1 fruit fly cellular context compared by ENCODE assay signal in genomic region chr2L:21051873-21052736, dm6.
TF ChIP-seq lines count a peak whose summit lies in the region.

Gene CG42238, minus strand, starts transcription at chr2L:21052164.

TF ChIP-seq in whole organism, embryonic, 481 proteins besides CTCF, POLR2A, EP300 and RAD21 (continued from another document and continues in another):
- TF ChIP-seq CG1792 (GFP tag; optimal IDR thresholded peaks at IDR 0.05; lab: Kevin White, UChicago) (no peak), CG2199 (GFP tag; IDR thresholded peaks at IDR 0.05; lab: Robert Waterston, UW) (peak; percentile 76; the same call in 2 of the 3 replicates), CG1024 (GFP tag; IDR thresholded peaks at IDR 0.05; lab: Robert Waterston, UW) (peak; percentile 34; the same call in 1 of the 2 replicates), Dip3 (GFP tag; optimal IDR thresholded peaks at IDR 0.05; lab: Kevin White, UChicago) (no peak), her (GFP tag; optimal IDR thresholded peaks at IDR 0.05; lab: Kevin White, UChicago) (peak; percentile 41), Eip74EF (GFP tag; optimal IDR thresholded peaks at IDR 0.05; lab: Kevin White, UChicago) (no peak), CG9932 (GFP tag; IDR thresholded peaks at IDR 0.05; lab: Robert Waterston, UW) (peak; percentile 48), HLH4C (GFP tag; IDR thresholded peaks at IDR 0.05; lab: Robert Waterston, UW; ENCODE audit: partially characterized antibody) (0 out of 3 replicates have a peak, but pooled peaks have one; percentile 21), zfh1 (GFP tag; IDR thresholded peaks at IDR 0.05; lab: Robert Waterston, UW) (peak; percentile 27; the same call in 1 of the 3 replicates), MBD-R2 (GFP tag; IDR thresholded peaks at IDR 0.05; lab: Robert Waterston, UW) (0 out of 2 replicates have a peak, but pooled peaks have one; percentile 15), Gsc (GFP tag; IDR thresholded peaks at IDR 0.05; lab: Robert Waterston, UW) (no peak), CkIIα-i1 (GFP tag; IDR thresholded peaks at IDR 0.05; lab: Robert Waterston, UW) (no peak), crol (GFP tag; IDR thresholded peaks at IDR 0.05; lab: Robert Waterston, UW) (peak; percentile 52), CG6765 (GFP tag; optimal IDR thresholded peaks at IDR 0.05; lab: Kevin White, UChicago) (no peak), mam (GFP tag; optimal IDR thresholded peaks at IDR 0.05; lab: Kevin White, UChicago) (peak; percentile 11), Opbp (GFP tag; IDR thresholded peaks at IDR 0.05; lab: Robert Waterston, UW; ENCODE audit: partially characterized antibody) (peak; percentile 57; the same call in 1 of the 3 replicates), ems (GFP tag; optimal IDR thresholded peaks at IDR 0.05; lab: Kevin White, UChicago) (no peak), CG15011 (GFP tag; optimal IDR thresholded peaks at IDR 0.05; lab: Kevin White, UChicago) (no peak), CG30020 (tag; optimal IDR thresholded peaks at IDR 0.05; lab: Kevin White, UChicago) (peak; percentile 21), CG17361 (GFP tag; IDR thresholded peaks at IDR 0.05; lab: Robert Waterston, UW) (peak; percentile 54; the same call in 2 of the 3 replicates), CG4404 (GFP tag; IDR thresholded peaks at IDR 0.05; lab: Robert Waterston, UW) (no peak), CG31441 (GFP tag; IDR thresholded peaks at IDR 0.05; lab: Robert Waterston, UW) (no peak), CG11504 (tag; optimal IDR thresholded peaks at IDR 0.05; lab: Kevin White, UChicago) (peak; percentile 4), pzg (GFP tag; optimal IDR thresholded peaks at IDR 0.05; lab: Kevin White, UChicago) (peak; percentile 72), CG4360 (GFP tag; IDR thresholded peaks at IDR 0.05; lab: Robert Waterston, UW) (peak; percentile 13; the same call in 1 of the 2 replicates), Fer1 (GFP tag; optimal IDR thresholded peaks at IDR 0.05; lab: Kevin White, UChicago) (peak; percentile 30), bbx (GFP tag; IDR thresholded peaks at IDR 0.05; lab: Robert Waterston, UW; ENCODE audit: partially characterized antibody) (peak; percentile 55), Hr3 (GFP tag; optimal IDR thresholded peaks at IDR 0.05; lab: Kevin White, UChicago) (no peak), mirr (GFP tag; optimal IDR thresholded peaks at IDR 0.05; lab: Kevin White, UChicago) (peak; percentile 5), Asciz (GFP tag; optimal IDR thresholded peaks at IDR 0.05; lab: Kevin White, UChicago) (no peak), CG5180 (GFP tag; optimal IDR thresholded peaks at IDR 0.05; lab: Kevin White, UChicago) (no peak), CG14014 (GFP tag; IDR thresholded peaks at IDR 0.05; lab: Robert Waterston, UW) (no peak), HLHmδ (GFP tag; optimal IDR thresholded peaks at IDR 0.05; lab: Kevin White, UChicago) (peak; percentile 32), Dp (GFP tag; optimal IDR thresholded peaks at IDR 0.05; lab: Kevin White, UChicago) (peak; percentile 66), shn (GFP tag; optimal IDR thresholded peaks at IDR 0.05; lab: Kevin White, UChicago) (no peak), Nf-YA (GFP tag; IDR thresholded peaks at IDR 0.05; lab: Robert Waterston, UW) (0 out of 2 replicates have a peak, but pooled peaks have one; percentile 10), ash1 (GFP tag; optimal IDR thresholded peaks at IDR 0.05; lab: Kevin White, UChicago) (peak; percentile 55), psq (GFP tag; optimal IDR thresholded peaks at IDR 0.05; lab: Kevin White, UChicago) (no peak), NFAT (GFP tag; IDR thresholded peaks at IDR 0.05; lab: Robert Waterston, UW) (no peak; the same call in 1 of the 2 replicates), CG14710 (tag; optimal IDR thresholded peaks at IDR 0.05; lab: Kevin White, UChicago) (peak; percentile 57), Vsx1 (GFP tag; optimal IDR thresholded peaks at IDR 0.05; lab: Kevin White, UChicago) (no peak), cas (GFP tag; IDR thresholded peaks at IDR 0.05; lab: Robert Waterston, UW) (no peak), knrl (GFP tag; IDR thresholded peaks at IDR 0.05; lab: Robert Waterston, UW; ENCODE audit: partially characterized antibody) (peak; percentile 31; the same call in 1 of the 3 replicates), CG18764 (GFP tag; optimal IDR thresholded peaks at IDR 0.05; lab: Kevin White, UChicago) (no peak), otp (GFP tag; IDR thresholded peaks at IDR 0.05; lab: Robert Waterston, UW) (peak; percentile 22; the same call in 1 of the 3 replicates), oc (tag; optimal IDR thresholded peaks at IDR 0.05; lab: Kevin White, UChicago) (no peak), Lhr (GFP tag; optimal IDR thresholded peaks at IDR 0.05; lab: Kevin White, UChicago) (peak; percentile 28), zen2 (GFP tag; IDR thresholded peaks at IDR 0.05; lab: Robert Waterston, UW; ENCODE audit: partially characterized antibody) (0 out of 3 replicates have a peak, but pooled peaks have one; percentile 16), Sin3A (optimal IDR thresholded peaks at IDR 0.05; lab: Kevin White, UChicago) (peak; percentile 40), Ets97D (GFP tag; optimal IDR thresholded peaks at IDR 0.05; lab: Kevin White, UChicago) (peak; percentile 28), Jarid2 (GFP tag; optimal IDR thresholded peaks at IDR 0.05; lab: Kevin White, UChicago) (peak; percentile 98), CG3995 (GFP tag; optimal IDR thresholded peaks at IDR 0.05; lab: Kevin White, UChicago) (peak; percentile 74), Med (GFP tag; lab: Kevin White, UChicago) (peak; percentile 85), Oaz (GFP tag; IDR thresholded peaks at IDR 0.05; lab: Robert Waterston, UW) (no peak), CG5245 (GFP tag; optimal IDR thresholded peaks at IDR 0.05; lab: Kevin White, UChicago) (no peak), amos (GFP tag; IDR thresholded peaks at IDR 0.05; lab: Robert Waterston, UW; ENCODE audit: partially characterized antibody) (peak; percentile 56), CG10959 (GFP tag; IDR thresholded peaks at IDR 0.05; lab: Robert Waterston, UW) (no peak), CG8281 (tag; optimal IDR thresholded peaks at IDR 0.05; lab: Kevin White, UChicago) (peak; percentile 2), HLH54F (GFP tag; optimal IDR thresholded peaks at IDR 0.05; lab: Kevin White, UChicago) (no peak), HmgZ (tag; optimal IDR thresholded peaks at IDR 0.05; lab: Kevin White, UChicago) (peak; percentile 54), chinmo (GFP tag; IDR thresholded peaks at IDR 0.05; lab: Robert Waterston, UW; ENCODE audit: partially characterized antibody) (0 out of 4 replicates have a peak, but pooled peaks have one; percentile 38), CG10267 (tag; optimal IDR thresholded peaks at IDR 0.05; lab: Kevin White, UChicago) (no peak), cad (GFP tag; optimal IDR thresholded peaks at IDR 0.05; lab: Kevin White, UChicago) (peak; percentile 9), Scr (GFP tag; IDR thresholded peaks at IDR 0.05; lab: Robert Waterston, UW; ENCODE audit: partially characterized antibody) (peak; percentile 32; the same call in 1 of the 2 replicates), CG2889 (GFP tag; IDR thresholded peaks at IDR 0.05; lab: Robert Waterston, UW) (no peak), tna (GFP tag; IDR thresholded peaks at IDR 0.05; lab: Robert Waterston, UW; ENCODE audit: partially characterized antibody) (peak; percentile 43; the same call in 1 of the 2 replicates), Trl (optimal IDR thresholded peaks at IDR 0.05; lab: Kevin White, UChicago) (peak; percentile 50 to 59), Trl (GFP tag; optimal IDR thresholded peaks at IDR 0.05; lab: Kevin White, UChicago) (no peak), CG33213 (GFP tag; optimal IDR thresholded peaks at IDR 0.05; lab: Kevin White, UChicago) (peak; percentile 86), CG5953 (GFP tag; IDR thresholded peaks at IDR 0.05; lab: Robert Waterston, UW) (peak; percentile 31; the same call in 1 of the 2 replicates), HmgD (GFP tag; optimal IDR thresholded peaks at IDR 0.05; lab: Kevin White, UChicago) (peak; percentile 81), CG2129 (GFP tag; IDR thresholded peaks at IDR 0.05; lab: Robert Waterston, UW; ENCODE audit: partially characterized antibody) (no peak), sens (GFP tag; lab: Kevin White, UChicago) (peak; percentile 81), CG10321 (GFP tag; IDR thresholded peaks at IDR 0.05; lab: Robert Waterston, UW) (peak; percentile 92), Ptx1 (GFP tag; IDR thresholded peaks at IDR 0.05; lab: Robert Waterston, UW) (0 out of 2 replicates have a peak, but pooled peaks have one; percentile 12), corto (GFP tag; optimal IDR thresholded peaks at IDR 0.05; lab: Kevin White, UChicago) (no peak), sqz (GFP tag; optimal IDR thresholded peaks at IDR 0.05; lab: Kevin White, UChicago) (peak; percentile 6), CG15479 (GFP tag; optimal IDR thresholded peaks at IDR 0.05; lab: Kevin White, UChicago) (no peak), CG32772 (GFP tag; IDR thresholded peaks at IDR 0.05; lab: Robert Waterston, UW) (peak; percentile 57), ssp (GFP tag; IDR thresholded peaks at IDR 0.05; lab: Robert Waterston, UW) (no peak), ttk (GFP tag; IDR thresholded peaks at IDR 0.05; lab: Robert Waterston, UW) (no peak), abd-A (tag; optimal IDR thresholded peaks at IDR 0.05; lab: Kevin White, UChicago) (peak; percentile 55), CG8924 (tag; optimal IDR thresholded peaks at IDR 0.05; lab: Kevin White, UChicago) (no peak), CG12942 (GFP tag; optimal IDR thresholded peaks at IDR 0.05; lab: Kevin White, UChicago) (no peak), fd102C (GFP tag; optimal IDR thresholded peaks at IDR 0.05; lab: Kevin White, UChicago) (no peak), row (GFP tag; IDR thresholded peaks at IDR 0.05; lab: Robert Waterston, UW) (peak; percentile 26; the same call in 1 of the 3 replicates), Doc2 (GFP tag; IDR thresholded peaks at IDR 0.05; lab: Robert Waterston, UW) (no peak), inv (GFP tag; IDR thresholded peaks at IDR 0.05; lab: Robert Waterston, UW; ENCODE audit: partially characterized antibody) (no peak), Hr78 (GFP tag; optimal IDR thresholded peaks at IDR 0.05; lab: Kevin White, UChicago) (no peak), phol (tag; optimal IDR thresholded peaks at IDR 0.05; lab: Kevin White, UChicago) (peak; percentile 33), CG9797 (GFP tag; optimal IDR thresholded peaks at IDR 0.05; lab: Kevin White, UChicago) (peak; percentile 95), run (tag; optimal IDR thresholded peaks at IDR 0.05; lab: Kevin White, UChicago) (no peak), zfh2 (GFP tag; optimal IDR thresholded peaks at IDR 0.05; lab: Kevin White, UChicago) (peak; percentile 9), trem (tag; optimal IDR thresholded peaks at IDR 0.05; lab: Kevin White, UChicago) (peak; percentile 10), sob (GFP tag; IDR thresholded peaks at IDR 0.05; lab: Robert Waterston, UW) (0 out of 2 replicates have a peak, but pooled peaks have one; percentile 41), CG34422 (GFP tag; IDR thresholded peaks at IDR 0.05; lab: Robert Waterston, UW) (peak; percentile 60; the same call in 1 of the 3 replicates), CG2875 (GFP tag; optimal IDR thresholded peaks at IDR 0.05; lab: Kevin White, UChicago) (peak; percentile 7), CG8089 (GFP tag; optimal IDR thresholded peaks at IDR 0.05; lab: Kevin White, UChicago) (peak; percentile 26), CG18599 (GFP tag; optimal IDR thresholded peaks at IDR 0.05; lab: Kevin White, UChicago) (peak; percentile 3), onecut (GFP tag; IDR thresholded peaks at IDR 0.05; lab: Robert Waterston, UW) (0 out of 2 replicates have a peak, but pooled peaks have one; percentile 23), CG13424 (tag; optimal IDR thresholded peaks at IDR 0.05; lab: Kevin White, UChicago) (no peak), gcm (GFP tag; optimal IDR thresholded peaks at IDR 0.05; lab: Kevin White, UChicago) (no peak), CG42726 (GFP tag; IDR thresholded peaks at IDR 0.05; lab: Robert Waterston, UW; ENCODE audit: partially characterized antibody) (peak; percentile 79), CG2116 (GFP tag; optimal IDR thresholded peaks at IDR 0.05; lab: Kevin White, UChicago) (peak; percentile 38), Dbx (GFP tag; IDR thresholded peaks at IDR 0.05; lab: Robert Waterston, UW) (0 out of 3 replicates have a peak, but pooled peaks have one; percentile 26), CG17186 (GFP tag; optimal IDR thresholded peaks at IDR 0.05; lab: Kevin White, UChicago) (peak; percentile 36), CG13894 (tag; optimal IDR thresholded peaks at IDR 0.05; lab: Kevin White, UChicago) (peak; percentile 34), tin (GFP tag; optimal IDR thresholded peaks at IDR 0.05; lab: Kevin White, UChicago) (no peak), Pdp1 (GFP tag; optimal IDR thresholded peaks at IDR 0.05; lab: Kevin White, UChicago) (peak; percentile 3 to 10), Ssrp (tag; optimal IDR thresholded peaks at IDR 0.05; lab: Kevin White, UChicago) (peak; percentile 17), Nf-YC (tag; optimal IDR thresholded peaks at IDR 0.05; lab: Kevin White, UChicago) (no peak), CG14441 (GFP tag; IDR thresholded peaks at IDR 0.05; lab: Robert Waterston, UW) (peak; percentile 32; the same call in 1 of the 2 replicates), nerfin-2 (GFP tag; IDR thresholded peaks at IDR 0.05; lab: Robert Waterston, UW; ENCODE audit: partially characterized antibody) (peak; percentile 61), stwl (tag; optimal IDR thresholded peaks at IDR 0.05; lab: Kevin White, UChicago) (peak; percentile 80), slbo (GFP tag; IDR thresholded peaks at IDR 0.05; lab: Robert Waterston, UW) (0 out of 2 replicates have a peak, but pooled peaks have one; percentile 13), CG10543 (GFP tag; optimal IDR thresholded peaks at IDR 0.05; lab: Kevin White, UChicago) (peak; percentile 42), bcd (GFP tag; optimal IDR thresholded peaks at IDR 0.05; lab: Kevin White, UChicago) (no peak), Mad (GFP tag; optimal IDR thresholded peaks at IDR 0.05; lab: Kevin White, UChicago) (no peak), dimm (GFP tag; IDR thresholded peaks at IDR 0.05; lab: Robert Waterston, UW) (no peak), Rfx (GFP tag; IDR thresholded peaks at IDR 0.05; lab: Robert Waterston, UW) (peak; percentile 20; the same call in 1 of the 2 replicates), dati (GFP tag; IDR thresholded peaks at IDR 0.05; lab: Robert Waterston, UW) (no peak), CG18619 (GFP tag; optimal IDR thresholded peaks at IDR 0.05; lab: Kevin White, UChicago) (no peak), CG1603 (tag; optimal IDR thresholded peaks at IDR 0.05; lab: Kevin White, UChicago) (peak; percentile 64), so (GFP tag; IDR thresholded peaks at IDR 0.05; lab: Robert Waterston, UW) (no peak), CG6272 (GFP tag; IDR thresholded peaks at IDR 0.05; lab: Robert Waterston, UW) (no peak), vvl (GFP tag; IDR thresholded peaks at IDR 0.05; lab: Robert Waterston, UW) (peak; percentile 61)
